Worm (Caenorhabditis elegans): ENCODE measurements around the gene nhr-206.

The nhr-206 gene

DNA sequence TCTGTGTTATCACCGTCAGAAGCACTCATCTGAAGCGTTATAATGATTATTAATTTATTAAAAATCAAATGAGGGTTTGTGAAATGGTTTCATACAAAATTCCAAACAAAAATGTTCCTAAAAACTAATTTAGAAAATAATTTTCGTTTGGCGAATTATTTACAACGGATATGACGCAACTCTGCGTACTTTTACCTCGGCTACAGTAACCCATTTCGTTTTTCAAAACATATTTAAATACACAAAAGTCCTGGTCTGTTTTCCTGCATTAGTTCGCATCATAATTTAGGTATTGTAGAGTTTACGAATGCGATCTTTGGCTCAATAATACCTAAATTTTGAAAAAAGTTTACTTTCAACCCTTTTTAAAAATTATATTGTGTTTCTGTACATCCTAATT is 32.1 kb upstream of the nhr-206 start, which contains the start of gene R07B7.2:
Gene R07B7.2, minus strand, starts transcription at position 35 of the 400 bp plus-strand sequence.
- TF ChIP-seq flh-1 (GFP tag; optimal IDR thresholded peaks at IDR 0.05) (no peak), nhr-28 (tag; optimal IDR thresholded peaks at IDR 0.05) (no peak), ceh-83 (GFP tag; optimal IDR thresholded peaks at IDR 0.05) (no peak), zip-8 (tag; optimal IDR thresholded peaks at IDR 0.05) (peak; percentile 75), ham-2 (GFP tag; optimal IDR thresholded peaks at IDR 0.05) (no peak)

- TF ChIP-seq ceh-39 (tag; optimal IDR thresholded peaks at IDR 0.05) (no peak), unc-39 (tag; optimal IDR thresholded peaks at IDR 0.05) (no peak), M03D4.4 (tag; optimal IDR thresholded peaks at IDR 0.05) (no peak), bed-3 (GFP tag; optimal IDR thresholded peaks at IDR 0.05) (no peak), nhr-237 (tag; optimal IDR thresholded peaks at IDR 0.05) (no peak), mep-1 (tag; optimal IDR thresholded peaks at IDR 0.05) (no peak), lin-13 (tag; optimal IDR thresholded peaks at IDR 0.05) (no peak), unc-62 (GFP tag; optimal IDR thresholded peaks at IDR 0.05) (no peak)
Measured at ce11 chrV:12063036-12063435, 28.8 kb upstream of the nhr-206 start, which contains the start of gene clh-6. Gene clh-6, minus strand, starts transcription at chrV:12063368.

DNA sequence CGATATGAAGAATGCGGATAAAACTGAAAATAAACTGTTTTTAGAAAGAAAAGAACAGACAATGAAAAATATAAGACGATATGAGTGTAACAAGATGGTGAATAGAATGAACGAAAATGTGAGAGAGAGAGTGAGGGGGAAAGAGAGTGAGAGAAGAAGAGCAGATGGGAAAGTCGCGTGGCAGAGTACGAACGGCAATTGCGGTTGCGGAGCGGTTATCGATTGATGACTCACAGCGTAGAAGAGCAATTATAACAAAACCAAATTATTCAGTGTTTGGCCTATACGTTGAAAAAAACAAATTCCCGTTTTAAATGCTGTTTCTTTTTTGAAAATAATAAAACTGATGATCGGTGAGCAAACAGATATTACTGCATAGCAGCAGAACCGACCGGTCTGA is 26.4 kb upstream of the nhr-206 start, which contains the start of gene pqn-53:
Gene pqn-53, minus strand, starts transcription at position 23 of the 400 bp plus-strand sequence.
- TF ChIP-seq ham-2 (GFP tag; optimal IDR thresholded peaks at IDR 0.05) = no peak
- TF ChIP-seq hlh-1 (tag; optimal IDR thresholded peaks at IDR 0.05) = peak; percentile 43
- TF ChIP-seq ces-1 (GFP tag; optimal IDR thresholded peaks at IDR 0.05) = peak; percentile 19
- peak; percentile 69 for TF ChIP-seq ceh-39 (tag; optimal IDR thresholded peaks at IDR 0.05)
- no peak for TF ChIP-seq mep-1 (tag; optimal IDR thresholded peaks at IDR 0.05)

DNA sequence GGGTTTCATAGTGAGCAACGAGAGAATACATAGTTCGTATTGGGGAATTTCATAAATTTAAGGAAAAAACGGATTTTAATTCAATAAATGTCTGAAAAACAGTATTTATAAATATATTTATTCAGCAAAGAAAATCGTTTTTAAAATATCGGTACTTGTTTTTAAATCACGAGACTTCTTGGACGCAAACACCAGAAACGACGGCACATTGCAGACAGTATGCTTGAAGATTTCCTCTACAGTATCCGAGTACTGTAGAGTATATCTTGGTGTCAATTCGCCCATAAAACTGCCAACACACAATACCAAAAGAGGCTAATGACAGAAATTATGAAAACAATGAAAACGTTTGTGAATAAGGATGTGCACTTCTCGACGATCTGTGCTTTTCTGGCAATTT is 25.9 kb upstream of the nhr-206 start:
- no peak for TF ChIP-seq ceh-83 (GFP tag; optimal IDR thresholded peaks at IDR 0.05)
- TF ChIP-seq sptf-1 (tag; optimal IDR thresholded peaks at IDR 0.05) = peak; percentile 5
- peak; percentile 69 for TF ChIP-seq lsy-2 (tag; optimal IDR thresholded peaks at IDR 0.05)
- no peak for TF ChIP-seq ham-2 (GFP tag; optimal IDR thresholded peaks at IDR 0.05)
- TF ChIP-seq nhr-28 (tag; optimal IDR thresholded peaks at IDR 0.05) = no peak
- no peak for TF ChIP-seq nhr-2 (tag; optimal IDR thresholded peaks at IDR 0.05)
- no peak for TF ChIP-seq mls-2 (tag; optimal IDR thresholded peaks at IDR 0.05)
- TF ChIP-seq elt-3 (tag; optimal IDR thresholded peaks at IDR 0.05) = no peak

ce11 chrV:12068437-12068836 is 23.4 kb upstream of the nhr-206 start, which contains the start of gene kmo-2:
Gene kmo-2, minus strand, starts transcription at chrV:12068537.
- no peak for TF ChIP-seq sem-2 (GFP tag; optimal IDR thresholded peaks at IDR 0.05)
- no peak for TF ChIP-seq zip-8 (tag; optimal IDR thresholded peaks at IDR 0.05)
- TF ChIP-seq bed-3 (GFP tag; optimal IDR thresholded peaks at IDR 0.05) = no peak

- no peak for TF ChIP-seq nhr-237 (tag; optimal IDR thresholded peaks at IDR 0.05)
- no peak for TF ChIP-seq lsy-2 (tag; optimal IDR thresholded peaks at IDR 0.05)
- no peak for TF ChIP-seq drap-1 (GFP tag; optimal IDR thresholded peaks at IDR 0.05)
- TF ChIP-seq ces-1 (GFP tag; optimal IDR thresholded peaks at IDR 0.05) = no peak
- no peak for TF ChIP-seq bed-3 (GFP tag; optimal IDR thresholded peaks at IDR 0.05)
- no peak for TF ChIP-seq sptf-1 (tag; optimal IDR thresholded peaks at IDR 0.05)
- TF ChIP-seq nhr-12 (tag; optimal IDR thresholded peaks at IDR 0.05) = no peak
- TF ChIP-seq nhr-28 (tag; optimal IDR thresholded peaks at IDR 0.05) = no peak
- no peak for TF ChIP-seq ceh-83 (GFP tag; optimal IDR thresholded peaks at IDR 0.05)
- no peak for TF ChIP-seq blmp-1 (tag; optimal IDR thresholded peaks at IDR 0.05)
- TF ChIP-seq elt-1 (tag; optimal IDR thresholded peaks at IDR 0.05; ENCODE audit: borderline replicate concordance, insufficient read depth) = no peak
- no peak for TF ChIP-seq snpc-4 (tag; optimal IDR thresholded peaks at IDR 0.05)
Measured at ce11 chrV:12070419-12070818, 21.4 kb upstream of the nhr-206 start, which contains the start of gene kmo-1. Gene kmo-1, minus strand, starts transcription at chrV:12070519.

- TF ChIP-seq pha-4 (tag; optimal IDR thresholded peaks at IDR 0.05) (no peak), ceh-83 (GFP tag; optimal IDR thresholded peaks at IDR 0.05) (no peak), ceh-39 (tag; optimal IDR thresholded peaks at IDR 0.05) (no peak), mab-5 (tag; optimal IDR thresholded peaks at IDR 0.05) (no peak), mep-1 (tag; optimal IDR thresholded peaks at IDR 0.05) (no peak), flh-1 (GFP tag; optimal IDR thresholded peaks at IDR 0.05) (no peak), nhr-28 (tag; optimal IDR thresholded peaks at IDR 0.05) (no peak), lsy-2 (tag; optimal IDR thresholded peaks at IDR 0.05) (no peak), M03D4.4 (tag; optimal IDR thresholded peaks at IDR 0.05) (no peak), ceh-43 (GFP tag; optimal IDR thresholded peaks at IDR 0.05) (no peak), mls-2 (tag; optimal IDR thresholded peaks at IDR 0.05) (no peak), unc-62 (GFP tag; optimal IDR thresholded peaks at IDR 0.05) (no peak), cnd-1 (tag; optimal IDR thresholded peaks at IDR 0.05) (no peak), sem-2 (GFP tag; optimal IDR thresholded peaks at IDR 0.05) (no peak), ham-2 (GFP tag; optimal IDR thresholded peaks at IDR 0.05) (no peak), bed-3 (GFP tag; optimal IDR thresholded peaks at IDR 0.05) (no peak), sptf-1 (tag; optimal IDR thresholded peaks at IDR 0.05) (no peak), zip-8 (tag; optimal IDR thresholded peaks at IDR 0.05) (no peak)
Measured at ce11 chrV:12071483-12071882, 20.3 kb upstream of the nhr-206 start.
